Worm (Caenorhabditis elegans): Measurements from ENCODE around the gene F38B6.8.

- TF ChIP-seq D2030.7 (GFP tag; IDR thresholded peaks at IDR 0.05): no peak
- TF ChIP-seq ceh-79 (tag; optimal IDR thresholded peaks at IDR 0.05): no peak
- TF ChIP-seq snpc-4 (GFP tag; optimal IDR thresholded peaks at IDR 0.05): no peak
- TF ChIP-seq snpc-4 (tag; optimal IDR thresholded peaks at IDR 0.05): no peak
- TF ChIP-seq K11D2.4 (GFP tag; IDR thresholded peaks at IDR 0.05): no peak
- TF ChIP-seq sptf-2 (GFP tag; optimal IDR thresholded peaks at IDR 0.05): no peak
- TF ChIP-seq ama-1 (optimal IDR thresholded peaks at IDR 0.05): no peak
- TF ChIP-seq ama-1 (GFP tag; optimal IDR thresholded peaks at IDR 0.05): no peak
- no peak for TF ChIP-seq ceh-27 (GFP tag; optimal IDR thresholded peaks at IDR 0.05)
- no peak for TF ChIP-seq tlf-1 (GFP tag; optimal IDR thresholded peaks at IDR 0.05)
- TF ChIP-seq dox-1 (GFP tag; IDR thresholded peaks at IDR 0.05): no peak
- no peak for TF ChIP-seq let-526 (GFP tag; IDR thresholded peaks at IDR 0.05)
These were observed 42.7 kb upstream of the F38B6.8 start, which contains the start of gene slc-25A10 for ce11 chrX:6725260-6725718.

Measured in whole organism, young adult.